Fruit fly (Drosophila melanogaster) whole organism, embryonic: ENCODE data around the gene Eo.

Experiments used
- Awh ChIP-seq: fragments of 200-800 bp; sonication (Bioruptor generic); IDR thresholded peaks from 2 replicates; pipeline ENCODE4, ENCODE4 v1.3.6; 2022; ENCODE audit warnings: missing biosample characterization, missing genetic modification characterization
- CG10654 ChIP-seq: fragments of 200-800 bp; sonication (Bioruptor generic); optimal IDR thresholded peaks from 2 replicates; lab custom pipeline; 2016; ENCODE audit warnings: missing biosample characterization, missing genetic modification characterization
- CG2875 ChIP-seq: fragments of 200-800 bp; sonication (Bioruptor generic); optimal IDR thresholded peaks from 2 replicates; lab custom pipeline; 2017; ENCODE audit warnings: missing biosample characterization, mild to moderate bottlenecking, missing genetic modification characterization, missing genetic modification reagents
- CG33557 ChIP-seq: fragments of 200-800 bp; sonication (Bioruptor generic); optimal IDR thresholded peaks from 2 replicates; lab custom pipeline; 2019; ENCODE audit warnings: missing biosample characterization, mild to moderate bottlenecking, missing genetic modification characterization, moderate library complexity
- CG3847 ChIP-seq: fragments of 200-800 bp; sonication (Bioruptor generic); IDR thresholded peaks from 2 replicates; pipeline ENCODE4 v1.3.6; 2022; ENCODE audit warnings: missing biosample characterization, missing genetic modification characterization
- CG7556 ChIP-seq: fragments of 200-800 bp; sonication (Bioruptor generic); optimal IDR thresholded peaks from 2 replicates; lab custom pipeline; 2017; ENCODE audit warnings: missing biosample characterization, mild to moderate bottlenecking, missing genetic modification characterization
- CG7928 ChIP-seq: fragments of 200-800 bp; sonication (Bioruptor generic); optimal IDR thresholded peaks from 2 replicates; lab custom pipeline; 2017; ENCODE audit warnings: missing biosample characterization, mild to moderate bottlenecking, missing genetic modification characterization
- D19A ChIP-seq: fragments of 200-800 bp; optimal IDR thresholded peaks from 3 replicates; lab custom pipeline; 2019; ENCODE audit warnings: missing biosample characterization, mild to moderate bottlenecking, missing genetic modification characterization, moderate library complexity
- ftz-f1 ChIP-seq: fragments of 200-800 bp; sonication (Bioruptor generic); optimal IDR thresholded peaks from 2 replicates; lab custom pipeline; 2016; ENCODE audit warnings: missing biosample characterization, missing genetic modification characterization
- pb ChIP-seq: fragments of 200-800 bp; sonication (Bioruptor generic); optimal IDR thresholded peaks from 3 replicates; lab custom pipeline; 2016; ENCODE audit warnings: missing biosample characterization, missing genetic modification characterization

DNA sequence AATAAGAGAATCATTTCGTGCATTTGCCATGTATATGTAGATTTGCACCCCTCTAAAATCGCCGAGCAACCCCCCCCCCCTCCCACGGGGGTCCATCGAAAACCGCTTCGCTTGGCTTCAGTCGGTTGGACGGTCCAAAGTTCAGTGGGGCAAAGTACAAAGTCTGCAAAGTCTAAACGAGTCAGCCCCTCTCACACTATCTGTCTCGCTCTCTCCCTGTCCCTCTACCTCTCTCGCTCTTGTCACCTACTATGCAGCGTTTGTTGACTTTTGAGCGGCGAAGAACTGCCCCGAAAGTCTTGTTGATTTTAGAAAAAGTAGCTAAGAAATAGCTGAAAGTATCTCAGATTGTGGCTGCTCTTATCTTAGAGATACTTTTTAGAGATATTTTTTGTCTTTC lies 28.8 kb upstream of the Eo start:
- TF ChIP-seq CG7928 (peak; percentile 4), pb (GFP tag; lab: Kevin White, UChicago) (peak; percentile 32), CG10654 (GFP tag; lab: Kevin White, UChicago) (no peak), CG3847 (GFP tag; lab: Robert Waterston, UW) (no peak), D19A (tag; lab: Kevin White, UChicago) (peak; percentile 35), CG33557 (GFP tag; lab: Kevin White, UChicago) (peak; percentile 48), ftz-f1 (GFP tag; lab: Kevin White, UChicago) (no peak), Awh (GFP tag; lab: Robert Waterston, UW) (peak; percentile 77), CG7556 (GFP tag; lab: Kevin White, UChicago) (peak; percentile 12), CG2875 (GFP tag; lab: Kevin White, UChicago) (peak; percentile 21)
